Fruit fly (Drosophila melanogaster) whole organism, embryonic: ENCODE measurements around the gene CG8191.

Source experiments
- Abd-B ChIP-seq: fragments of 200-800 bp; sonication (Bioruptor generic); optimal IDR thresholded peaks from 2 replicates; lab custom pipeline; 2018; ENCODE audit warnings: missing biosample characterization, mild to moderate bottlenecking, missing genetic modification characterization, moderate library complexity
- Bgb ChIP-seq: fragments of 200-800 bp; sonication (Bioruptor generic); IDR thresholded peaks from 2 replicates; pipeline ENCODE4 v1.3.6; 2022; ENCODE audit warnings: missing biosample characterization, missing genetic modification characterization; ENCODE audit not compliant: partially characterized antibody
- CG10274 ChIP-seq: fragments of 200-800 bp; sonication (Bioruptor generic); optimal IDR thresholded peaks from 3 replicates; lab custom pipeline; 2017; ENCODE audit warnings: missing biosample characterization, mild to moderate bottlenecking, missing genetic modification characterization
- CG11696 ChIP-seq: fragments of 200-800 bp; sonication (Bioruptor generic); IDR thresholded peaks from 2 replicates; pipeline ENCODE4 v1.3.6; 2022; ENCODE audit warnings: missing biosample characterization, missing genetic modification characterization
- CG12744 ChIP-seq: fragments of 200-800 bp; sonication (Bioruptor generic); optimal IDR thresholded peaks from 2 replicates; lab custom pipeline; 2016; ENCODE audit warnings: missing biosample characterization, missing genetic modification characterization
- CG14965 ChIP-seq: fragments of 200-800 bp; sonication (Bioruptor generic); optimal IDR thresholded peaks from 2 replicates; lab custom pipeline; 2016; ENCODE audit warnings: missing biosample characterization, missing genetic modification characterization, borderline replicate concordance
- CG15601 ChIP-seq: fragments of 200-800 bp; sonication (Bioruptor generic); optimal IDR thresholded peaks from 3 replicates; lab custom pipeline; 2019; ENCODE audit warnings: missing biosample characterization, mild to moderate bottlenecking, missing genetic modification characterization, moderate library complexity
- CG1603 ChIP-seq: fragments of 200-800 bp; sonication (Bioruptor generic); optimal IDR thresholded peaks from 2 replicates; lab custom pipeline; 2019; ENCODE audit warnings: missing biosample characterization, mild to moderate bottlenecking, missing genetic modification characterization, moderate library complexity
- CG16815 ChIP-seq: fragments of 200-800 bp; sonication (Bioruptor generic); optimal IDR thresholded peaks from 3 replicates; lab custom pipeline; 2017; ENCODE audit warnings: missing biosample characterization, mild to moderate bottlenecking, missing genetic modification characterization
- CG17802 ChIP-seq: fragments of 200-800 bp; sonication (Bioruptor generic); optimal IDR thresholded peaks from 2 replicates; lab custom pipeline; 2018; ENCODE audit warnings: missing biosample characterization, mild to moderate bottlenecking, missing genetic modification characterization, moderate library complexity
- CG2116 ChIP-seq: fragments of 200-800 bp; sonication (Bioruptor generic); optimal IDR thresholded peaks from 3 replicates; lab custom pipeline; 2018; ENCODE audit warnings: missing biosample characterization, mild to moderate bottlenecking, missing genetic modification characterization
- CG2202 ChIP-seq: fragments of 200-800 bp; sonication (Bioruptor generic); optimal IDR thresholded peaks from 2 replicates; lab custom pipeline; 2018; ENCODE audit warnings: missing biosample characterization, mild to moderate bottlenecking, missing genetic modification characterization
- CG2875 ChIP-seq: fragments of 200-800 bp; sonication (Bioruptor generic); optimal IDR thresholded peaks from 2 replicates; lab custom pipeline; 2017; ENCODE audit warnings: missing biosample characterization, mild to moderate bottlenecking, missing genetic modification characterization, missing genetic modification reagents
- CG3065 ChIP-seq: fragments of 200-800 bp; sonication (Bioruptor generic); optimal IDR thresholded peaks from 2 replicates; lab custom pipeline; 2016; ENCODE audit warnings: missing biosample characterization, missing genetic modification characterization
- CG33557 ChIP-seq: fragments of 200-800 bp; sonication (Bioruptor generic); optimal IDR thresholded peaks from 2 replicates; lab custom pipeline; 2019; ENCODE audit warnings: missing biosample characterization, mild to moderate bottlenecking, missing genetic modification characterization, moderate library complexity
- CG34376 ChIP-seq: fragments of 200-800 bp; sonication (Bioruptor generic); optimal IDR thresholded peaks from 2 replicates; lab custom pipeline; 2018; ENCODE audit warnings: missing biosample characterization, mild to moderate bottlenecking, missing genetic modification characterization
- CG4730 ChIP-seq: fragments of 200-800 bp; sonication (Bioruptor generic); IDR thresholded peaks from 2 replicates; pipeline ENCODE4 v1.3.6; 2022; ENCODE audit warnings: missing biosample characterization, missing genetic modification characterization
- CG7786 ChIP-seq: fragments of 200-800 bp; sonication (Bioruptor generic); optimal IDR thresholded peaks from 2 replicates; lab custom pipeline; 2016; ENCODE audit warnings: missing biosample characterization, missing genetic modification characterization
- CG7928 ChIP-seq: fragments of 200-800 bp; sonication (Bioruptor generic); optimal IDR thresholded peaks from 2 replicates; lab custom pipeline; 2017; ENCODE audit warnings: missing biosample characterization, mild to moderate bottlenecking, missing genetic modification characterization
- CG8281 ChIP-seq: fragments of 200-800 bp; sonication (Bioruptor generic); optimal IDR thresholded peaks from 2 replicates; lab custom pipeline; 2018; ENCODE audit warnings: missing biosample characterization, mild to moderate bottlenecking, missing genetic modification characterization, moderate library complexity
- CG8924 ChIP-seq: fragments of 200-800 bp; optimal IDR thresholded peaks from 3 replicates; lab custom pipeline; 2019; ENCODE audit warnings: missing biosample characterization, mild to moderate bottlenecking, missing genetic modification characterization, moderate library complexity
- CG9797 ChIP-seq: fragments of 200-800 bp; sonication (Bioruptor generic); optimal IDR thresholded peaks from 3 replicates; lab custom pipeline; 2018; ENCODE audit warnings: missing biosample characterization, mild to moderate bottlenecking, missing genetic modification characterization
- Deaf1 ChIP-seq: fragments of 200-800 bp; optimal IDR thresholded peaks from 3 replicates; lab custom pipeline; 2019; ENCODE audit warnings: missing biosample characterization, mild to moderate bottlenecking, missing genetic modification characterization, moderate library complexity
- Dek ChIP-seq: fragments of 200-800 bp; sonication (Bioruptor generic); optimal IDR thresholded peaks from 3 replicates; lab custom pipeline; 2019; ENCODE audit warnings: missing biosample characterization, mild to moderate bottlenecking, missing genetic modification characterization, moderate library complexity
- Doc3 ChIP-seq: fragments of 200-800 bp; sonication (Bioruptor generic); IDR thresholded peaks from 3 replicates; pipeline ENCODE4 v1.3.6; 2022; ENCODE audit warnings: missing biosample characterization, missing genetic modification characterization; ENCODE audit not compliant: partially characterized antibody
- Dref ChIP-seq: fragments of 200-800 bp; sonication (Bioruptor generic); IDR thresholded peaks from 2 replicates; pipeline ENCODE4 v1.3.6; 2022; ENCODE audit warnings: missing biosample characterization, missing genetic modification characterization
- GATAe ChIP-seq: fragments of 200-800 bp; sonication (Bioruptor generic); conservative IDR thresholded peaks from 2 replicates; pipeline ENCODE4 v1.3.6; 2022; ENCODE audit warnings: missing biosample characterization, missing genetic modification characterization
- Gsc ChIP-seq: fragments of 200-800 bp; sonication (Bioruptor generic); IDR thresholded peaks from 2 replicates; pipeline ENCODE4 v1.3.6; 2022; ENCODE audit warnings: missing biosample characterization, missing genetic modification characterization
- Med ChIP-seq: fragments of 200-800 bp; sonication (Bioruptor generic); peaks from one replicate; lab custom pipeline; 2016; ENCODE audit warnings: missing biosample characterization, missing genetic modification characterization, mild to moderate bottlenecking, inconsistent platforms, moderate library complexity
- Rfx ChIP-seq: fragments of 200-800 bp; sonication (Bioruptor generic); IDR thresholded peaks from 2 replicates; pipeline ENCODE4 v1.3.6; 2022; ENCODE audit warnings: missing biosample characterization, missing genetic modification characterization
- Xrp1 ChIP-seq: fragments of 200-800 bp; sonication (Bioruptor generic); IDR thresholded peaks from 2 replicates; pipeline ENCODE4 v1.3.6; 2022; ENCODE audit warnings: missing biosample characterization, missing genetic modification characterization
- ash1 ChIP-seq: fragments of 200-800 bp; sonication (Bioruptor generic); optimal IDR thresholded peaks from 2 replicates; lab custom pipeline; 2018; ENCODE audit warnings: missing biosample characterization, mild to moderate bottlenecking, missing genetic modification characterization
- bcd ChIP-seq: fragments of 200-800 bp; sonication (Bioruptor generic); optimal IDR thresholded peaks from 2 replicates; lab custom pipeline; 2017; ENCODE audit warnings: missing biosample characterization, mild to moderate bottlenecking, missing genetic modification characterization
- crol ChIP-seq: fragments of 200-800 bp; sonication (Bioruptor generic); IDR thresholded peaks from 2 replicates; pipeline ENCODE4 v1.3.6; 2022; ENCODE audit warnings: missing biosample characterization, missing genetic modification characterization
- dm ChIP-seq: fragments of 200-800 bp; sonication (Bioruptor generic); optimal IDR thresholded peaks from 3 replicates; lab custom pipeline; 2016; ENCODE audit warnings: missing biosample characterization, missing genetic modification characterization
- dpn ChIP-seq, 2 experiments: fragments of 200-800 bp; sonication (Bioruptor generic); optimal IDR thresholded peaks; 3 replicates each; lab custom pipeline; 2016; ENCODE audit warnings: missing biosample characterization in 2 of 2, missing genetic modification characterization in 2 of 2
- fu2 ChIP-seq: fragments of 200-800 bp; sonication (Bioruptor generic); optimal IDR thresholded peaks from 2 replicates; lab custom pipeline; 2016; ENCODE audit warnings: missing biosample characterization, missing genetic modification characterization
- h ChIP-seq: fragments of >200 bp; optimal IDR thresholded peaks from 2 replicates; lab custom pipeline; 2017
- jing ChIP-seq: fragments of 200-800 bp; sonication (Bioruptor generic); optimal IDR thresholded peaks from 2 replicates; lab custom pipeline; 2018; ENCODE audit warnings: missing biosample characterization, mild to moderate bottlenecking, missing genetic modification characterization
- ken ChIP-seq: fragments of 200-800 bp; sonication (Bioruptor generic); IDR thresholded peaks from 3 replicates; pipeline ENCODE4 v1.3.6; 2022; ENCODE audit warnings: missing biosample characterization, missing genetic modification characterization
- nerfin-2 ChIP-seq: fragments of 200-800 bp; sonication (Bioruptor generic); IDR thresholded peaks from 2 replicates; pipeline ENCODE4 v1.3.6; 2022; ENCODE audit warnings: missing biosample characterization, missing genetic modification characterization; ENCODE audit not compliant: partially characterized antibody
- odd ChIP-seq: fragments of 200-800 bp; sonication (Bioruptor generic); optimal IDR thresholded peaks from 2 replicates; lab custom pipeline; 2017; ENCODE audit warnings: missing biosample characterization, mild to moderate bottlenecking, missing genetic modification characterization
- phol ChIP-seq: fragments of 200-800 bp; sonication (Bioruptor generic); optimal IDR thresholded peaks from 3 replicates; lab custom pipeline; 2018; ENCODE audit warnings: missing biosample characterization, mild to moderate bottlenecking, missing genetic modification characterization, moderate library complexity
- pros ChIP-seq: fragments of 200-800 bp; sonication (Bioruptor generic); optimal IDR thresholded peaks from 3 replicates; lab custom pipeline; 2019; ENCODE audit warnings: missing biosample characterization, mild to moderate bottlenecking, missing genetic modification characterization, moderate library complexity
- psq ChIP-seq: fragments of 200-800 bp; sonication (Bioruptor generic); optimal IDR thresholded peaks from 2 replicates; lab custom pipeline; 2017; ENCODE audit warnings: missing biosample characterization, missing genetic modification characterization
- ranshi ChIP-seq: fragments of 200-800 bp; sonication (Bioruptor generic); IDR thresholded peaks from 2 replicates; pipeline ENCODE4 v1.3.6; 2022; ENCODE audit warnings: missing biosample characterization, missing genetic modification characterization
- ro ChIP-seq: fragments of 200-800 bp; sonication (Bioruptor generic); IDR thresholded peaks from 2 replicates; pipeline ENCODE4 v1.3.6; 2022; ENCODE audit warnings: missing biosample characterization, missing genetic modification characterization
- scrt ChIP-seq: fragments of 200-800 bp; sonication (Bioruptor generic); optimal IDR thresholded peaks from 2 replicates; lab custom pipeline; 2018; ENCODE audit warnings: missing biosample characterization, mild to moderate bottlenecking, missing genetic modification characterization, moderate library complexity
- stc ChIP-seq: fragments of 200-800 bp; sonication (Bioruptor generic); IDR thresholded peaks from 2 replicates; pipeline ENCODE4 v1.3.6; 2022; ENCODE audit warnings: missing biosample characterization, missing genetic modification characterization
- stwl ChIP-seq: fragments of 200-800 bp; sonication (Bioruptor generic); optimal IDR thresholded peaks from 3 replicates; lab custom pipeline; 2018; ENCODE audit warnings: missing biosample characterization, mild to moderate bottlenecking, missing genetic modification characterization, moderate library complexity
- vnd ChIP-seq: fragments of 200-800 bp; sonication (Bioruptor generic); IDR thresholded peaks from 3 replicates; pipeline ENCODE4 v1.3.6; 2022; ENCODE audit warnings: missing biosample characterization, missing genetic modification characterization; ENCODE audit not compliant: partially characterized antibody
- wor ChIP-seq: fragments of 200-800 bp; sonication (Bioruptor generic); IDR thresholded peaks from 2 replicates; pipeline ENCODE4 v1.3.6; 2022; ENCODE audit warnings: missing biosample characterization, missing genetic modification characterization

The CG8191 gene

DNA sequence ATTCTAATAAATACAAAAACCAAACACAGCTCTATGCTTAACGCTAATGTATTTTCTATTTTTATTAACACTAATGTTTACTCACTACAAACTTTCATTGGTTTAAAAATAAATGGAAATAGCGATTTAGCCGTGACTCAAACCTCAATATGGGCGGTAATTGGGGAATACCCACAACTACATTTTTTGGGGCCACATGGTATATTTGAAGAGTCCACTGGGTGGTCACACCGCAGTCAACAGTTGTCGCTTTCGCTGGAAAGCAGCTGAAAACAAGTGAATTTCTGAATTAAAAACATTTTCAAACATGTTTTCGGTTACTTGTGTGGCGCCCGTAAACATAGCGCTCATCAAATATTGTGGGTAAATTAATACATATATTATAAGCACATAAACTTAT is 17.0 kb downstream of the CG8191 start, which contains the start of gene Mvd (continued):
- TF ChIP-seq stc (no peak), CG8281 (tag; lab: Kevin White, UChicago) (no peak), CG4730 (GFP tag; lab: Robert Waterston, UW) (no peak), CG15601 (tag; lab: Kevin White, UChicago) (peak; percentile 27), ro (GFP tag; lab: Robert Waterston, UW) (no peak), vnd (GFP tag; lab: Robert Waterston, UW) (no peak), CG8924 (tag; lab: Kevin White, UChicago) (peak; percentile 5), ash1 (GFP tag; lab: Kevin White, UChicago) (no peak), CG7786 (GFP tag; lab: Kevin White, UChicago) (no peak), CG3065 (GFP tag; lab: Kevin White, UChicago) (no peak), bcd (GFP tag; lab: Kevin White, UChicago) (no peak), GATAe (GFP tag; lab: Robert Waterston, UW) (no peak), crol (GFP tag; lab: Robert Waterston, UW) (no peak), psq (no peak), Deaf1 (tag; lab: Kevin White, UChicago) (no peak), CG2116 (GFP tag; lab: Kevin White, UChicago) (peak; percentile 60), Dek (tag; lab: Kevin White, UChicago) (no peak), CG11696 (GFP tag; lab: Robert Waterston, UW) (no peak), Rfx (GFP tag; lab: Robert Waterston, UW) (no peak), CG14965 (no peak), CG2202 (tag; lab: Kevin White, UChicago) (no peak), scrt (peak; percentile 80), phol (tag; lab: Kevin White, UChicago) (peak; percentile 60), CG9797 (GFP tag; lab: Kevin White, UChicago) (peak; percentile 82), CG7928 (GFP tag; lab: Kevin White, UChicago) (peak; percentile 38), wor (GFP tag; lab: Robert Waterston, UW) (no peak), CG17802 (tag; lab: Kevin White, UChicago) (no peak), Gsc (GFP tag; lab: Robert Waterston, UW) (no peak), Abd-B (GFP tag; lab: Kevin White, UChicago) (no peak), nerfin-2 (GFP tag; lab: Robert Waterston, UW) (no peak), CG16815 (GFP tag; lab: Kevin White, UChicago) (no peak), CG10274 (GFP tag; lab: Kevin White, UChicago) (no peak), CG1603 (peak; percentile 84), ken (peak; percentile 6; the same call in 1 of the 3 replicates), Dref (GFP tag; lab: Robert Waterston, UW) (peak; percentile 46), ranshi (GFP tag; lab: Robert Waterston, UW) (no peak), Xrp1 (no peak), jing (GFP tag; lab: Kevin White, UChicago) (no peak), CG12744 (GFP tag; lab: Kevin White, UChicago) (no peak), CG33557 (no peak), fu2 (GFP tag; lab: Kevin White, UChicago) (no peak), Bgb (GFP tag; lab: Robert Waterston, UW) (peak; percentile 51), Doc3 (GFP tag; lab: Robert Waterston, UW) (no peak), h (no peak), stwl (tag; lab: Kevin White, UChicago) (peak; percentile 44), dpn (GFP tag; optimal IDR thresholded peaks at IDR 0.05; lab: Kevin White, UChicago) (no peak), pros (GFP tag; lab: Kevin White, UChicago) (no peak), CG34376 (GFP tag; lab: Kevin White, UChicago) (peak; percentile 7), Med (GFP tag; lab: Kevin White, UChicago) (peak; percentile 81), CG2875 (no peak), odd (GFP tag; lab: Kevin White, UChicago) (no peak), dm (GFP tag; lab: Kevin White, UChicago) (peak; percentile 46)
